Worm (Caenorhabditis elegans) whole organism, L2 larva: Measurements from ENCODE around the gene F46H5.5.

Source experiments
- F13H6.1 ChIP-seq: sonication (generic microtip); optimal IDR thresholded peaks from 2 replicates; lab custom pipeline; 2016; ENCODE audit warnings: missing genetic modification characterization, missing compliant biosample characterization
- Y55F3AM.14 ChIP-seq: fragments of 200-800 bp; sonication (Bioruptor generic); optimal IDR thresholded peaks from 2 replicates; lab custom pipeline; 2018; ENCODE audit warnings: mild to moderate bottlenecking, missing genetic modification characterization, missing compliant biosample characterization
- ZK546.5 ChIP-seq: sonication (generic microtip); optimal IDR thresholded peaks from 2 replicates; lab custom pipeline; 2017; ENCODE audit warnings: missing biosample characterization, missing genetic modification characterization
- alr-1 ChIP-seq: fragments of 150-350 bp; optimal IDR thresholded peaks from 2 replicates; lab custom pipeline; 2014; ENCODE audit warnings: missing biosample characterization, missing genetic modification characterization
- aly-2 ChIP-seq: fragments of 150-350 bp; optimal IDR thresholded peaks from 2 replicates; lab custom pipeline; 2014; ENCODE audit warnings: missing biosample characterization, missing genetic modification characterization
- ama-1 ChIP-seq: fragments of 150-350 bp; optimal IDR thresholded peaks from 2 replicates; lab custom pipeline; 2018; ENCODE audit warnings: inconsistent platforms
- blmp-1 ChIP-seq: sonication (generic microtip); optimal IDR thresholded peaks from 2 replicates; lab custom pipeline; 2017; ENCODE audit warnings: missing genetic modification characterization, mild to moderate bottlenecking, missing compliant biosample characterization, antibody characterized with exemption, moderate library complexity; ENCODE audit not compliant: insufficient read depth
- ceh-16 ChIP-seq: fragments of 150-350 bp; optimal IDR thresholded peaks from 2 replicates; lab custom pipeline; 2014; ENCODE audit warnings: missing biosample characterization, missing genetic modification characterization
- ceh-82 ChIP-seq: fragments of 150-350 bp; optimal IDR thresholded peaks from 2 replicates; lab custom pipeline; 2014; ENCODE audit warnings: missing biosample characterization, missing genetic modification characterization
- crh-2 ChIP-seq: sonication (generic microtip); optimal IDR thresholded peaks from 2 replicates; lab custom pipeline; 2017; ENCODE audit warnings: missing biosample characterization, missing genetic modification characterization
- dmd-4 ChIP-seq: sonication (generic microtip); optimal IDR thresholded peaks from 2 replicates; lab custom pipeline; 2017; ENCODE audit warnings: missing biosample characterization, missing genetic modification characterization
- egl-27 ChIP-seq: sonication (generic microtip); optimal IDR thresholded peaks from 3 replicates; lab custom pipeline; 2017; ENCODE audit warnings: missing biosample characterization, missing genetic modification reagents, missing genetic modification characterization
- fos-1 ChIP-seq: fragments of 150-350 bp; optimal IDR thresholded peaks from 2 replicates; lab custom pipeline; 2014; ENCODE audit warnings: missing biosample characterization, missing genetic modification characterization
- gmeb-1 ChIP-seq: fragments of 150-350 bp; optimal IDR thresholded peaks from 2 replicates; lab custom pipeline; 2014; ENCODE audit warnings: missing biosample characterization, missing genetic modification characterization
- lin-11 ChIP-seq: fragments of 150-350 bp; sonication (generic microtip); optimal IDR thresholded peaks from 2 replicates; lab custom pipeline; 2014; ENCODE audit warnings: missing biosample characterization, missing genetic modification characterization, inconsistent platforms, mixed read lengths
- mab-5 ChIP-seq: fragments of 150-350 bp; optimal IDR thresholded peaks from 2 replicates; lab custom pipeline; 2014; ENCODE audit warnings: missing biosample characterization, missing genetic modification characterization
- mdl-1 ChIP-seq, 2 experiments: fragments of 150-350 bp in 1 of 2; sonication (generic microtip) in 1 of 2; optimal IDR thresholded peaks; 2 replicates each; lab custom pipeline; 2017; ENCODE audit warnings: missing biosample characterization in 2 of 2, missing genetic modification characterization in 2 of 2
- nhr-10 ChIP-seq: sonication (generic microtip); optimal IDR thresholded peaks from 2 replicates; lab custom pipeline; 2017; ENCODE audit warnings: missing biosample characterization, missing genetic modification characterization
- nhr-11 ChIP-seq: fragments of 150-350 bp; optimal IDR thresholded peaks from 2 replicates; lab custom pipeline; 2014; ENCODE audit warnings: missing biosample characterization, missing genetic modification characterization
- nhr-12 ChIP-seq: fragments of 150-350 bp; optimal IDR thresholded peaks from 2 replicates; lab custom pipeline; 2014; ENCODE audit warnings: missing biosample characterization, missing genetic modification characterization
- nhr-129 ChIP-seq: fragments of 150-350 bp; optimal IDR thresholded peaks from 2 replicates; lab custom pipeline; 2014; ENCODE audit warnings: missing biosample characterization, missing genetic modification characterization
- nhr-21 ChIP-seq: fragments of 150-350 bp; optimal IDR thresholded peaks from 2 replicates; lab custom pipeline; 2014; ENCODE audit warnings: missing biosample characterization, missing genetic modification characterization
- nhr-23 ChIP-seq: fragments of 150-350 bp; optimal IDR thresholded peaks from 2 replicates; lab custom pipeline; 2014; ENCODE audit warnings: missing biosample characterization, missing genetic modification reagents, missing genetic modification characterization
- nhr-237 ChIP-seq: fragments of 150-350 bp; optimal IDR thresholded peaks from 2 replicates; lab custom pipeline; 2014; ENCODE audit warnings: missing biosample characterization, missing genetic modification characterization
- nhr-25 ChIP-seq: fragments of 150-350 bp; sonication (generic microtip); optimal IDR thresholded peaks from 3 replicates; lab custom pipeline; 2014; ENCODE audit warnings: missing biosample characterization, missing genetic modification characterization
- nhr-6 ChIP-seq: fragments of 150-350 bp; optimal IDR thresholded peaks from 2 replicates; lab custom pipeline; 2014; ENCODE audit warnings: missing biosample characterization, missing genetic modification characterization
- nhr-77 ChIP-seq: fragments of 150-350 bp; optimal IDR thresholded peaks from 2 replicates; lab custom pipeline; 2014; ENCODE audit warnings: missing biosample characterization, missing genetic modification characterization
- peb-1 ChIP-seq: fragments of 150-350 bp; optimal IDR thresholded peaks from 2 replicates; lab custom pipeline; 2014; ENCODE audit warnings: missing biosample characterization, missing genetic modification characterization
- skn-1 ChIP-seq: sonication (generic microtip); optimal IDR thresholded peaks from 2 replicates; lab custom pipeline; 2017; ENCODE audit warnings: missing biosample characterization, missing genetic modification characterization
- sma-3 ChIP-seq: sonication (generic microtip); optimal IDR thresholded peaks from 2 replicates; lab custom pipeline; 2016; ENCODE audit warnings: missing genetic modification reagents, missing genetic modification characterization, missing compliant biosample characterization
- sma-9 ChIP-seq, 2 experiments: fragments of 150-350 bp in 1 of 2; sonication (generic microtip) in 1 of 2; optimal IDR thresholded peaks; 2 replicates each; lab custom pipeline; 2014 to 2016; ENCODE audit warnings: missing genetic modification characterization in 2 of 2, mild to moderate bottlenecking in 1 of 2, missing biosample characterization in 1 of 2, missing compliant biosample characterization in 1 of 2, missing genetic modification reagents in 1 of 2, moderate library complexity in 1 of 2
- snpc-4 ChIP-seq: fragments of 150-350 bp; optimal IDR thresholded peaks from 2 replicates; lab custom pipeline; 2014; ENCODE audit warnings: missing biosample characterization, missing genetic modification characterization
- unc-39 ChIP-seq: fragments of 150-350 bp; optimal IDR thresholded peaks from 2 replicates; lab custom pipeline; 2014; ENCODE audit warnings: missing biosample characterization, missing genetic modification characterization
- unc-55 ChIP-seq: fragments of 150-350 bp; sonication (generic microtip); optimal IDR thresholded peaks from 3 replicates; lab custom pipeline; 2014; ENCODE audit warnings: missing biosample characterization, missing genetic modification reagents, missing genetic modification characterization
- unc-62 ChIP-seq: fragments of 150-350 bp; optimal IDR thresholded peaks from 2 replicates; lab custom pipeline; 2014; ENCODE audit warnings: missing biosample characterization, missing genetic modification reagents, missing genetic modification characterization

Gene F46H5.5

ce11 chrX:7260327-7261019, 3.7 kb upstream of the F46H5.5 start, which contains the start of gene lact-1:
Gene lact-1 (minus strand): TSS chrX:7260377.
- TF ChIP-seq nhr-6 (tag; lab: Kevin White, UChicago) (no peak), snpc-4 (tag; lab: Kevin White, UChicago) (no peak), nhr-77 (tag; lab: Kevin White, UChicago) (no peak), fos-1 (tag; lab: Kevin White, UChicago) (peak; percentile 0)

ce11 chrX:7254558-7254957, 2.2 kb downstream of the F46H5.5 start, which contains the start of gene F46H5.4:
Gene F46H5.4 (minus strand): TSS chrX:7254610.
- TF ChIP-seq unc-55 (GFP tag; lab: Kevin White, UChicago) (peak; percentile 32), nhr-129 (tag; lab: Kevin White, UChicago) (peak; percentile 47), nhr-237 (no peak)
- TF ChIP-seq, all 48 proteins: peak for 2

ce11 chrX:7244756-7245155, 12.0 kb downstream of the F46H5.5 start:
- TF ChIP-seq aly-2 (no peak), crh-2 (peak; percentile 71), nhr-129 (tag; lab: Kevin White, UChicago) (no peak), nhr-23 (tag; lab: Kevin White, UChicago) (no peak), fos-1 (tag; lab: Kevin White, UChicago) (peak; percentile 61), sma-3 (peak; percentile 37), F13H6.1 (tag; lab: Kevin White, UChicago) (peak; percentile 60), egl-27 (tag; lab: Kevin White, UChicago) (no peak), ama-1 (lab: Kevin White, UChicago) (no peak), snpc-4 (tag; lab: Kevin White, UChicago) (no peak), sma-9 (GFP tag; optimal IDR thresholded peaks at IDR 0.05; lab: Kevin White, UChicago) (peak; percentile 66), sma-9 (tag; optimal IDR thresholded peaks at IDR 0.05; lab: Kevin White, UChicago) (no peak), ceh-82 (tag; lab: Kevin White, UChicago) (no peak), nhr-12 (tag; lab: Kevin White, UChicago) (no peak), gmeb-1 (peak; percentile 60), unc-55 (GFP tag; lab: Kevin White, UChicago) (no peak)

- TF ChIP-seq ceh-16 (tag; lab: Kevin White, UChicago) (no peak), ZK546.5 (tag; lab: Kevin White, UChicago) (no peak), lin-11 (tag; lab: Kevin White, UChicago) (no peak), blmp-1 (tag; lab: Kevin White, UChicago) (no peak), sma-9 (GFP tag; optimal IDR thresholded peaks at IDR 0.05; lab: Kevin White, UChicago) (peak; percentile 26), sma-9 (tag; optimal IDR thresholded peaks at IDR 0.05; lab: Kevin White, UChicago) (no peak), sma-3 (peak; percentile 3), nhr-12 (tag; lab: Kevin White, UChicago) (no peak), peb-1 (no peak), mdl-1 (tag; optimal IDR thresholded peaks at IDR 0.05; lab: Kevin White, UChicago) (no peak), nhr-10 (tag; lab: Kevin White, UChicago) (no peak), unc-55 (GFP tag; lab: Kevin White, UChicago) (no peak)
Measured at ce11 chrX:7242878-7243277, 13.9 kb downstream of the F46H5.5 start, which contains the start of gene F46H5.7. Gene F46H5.7 (minus strand): TSS chrX:7242983.

ce11 chrX:7242119-7242518, 14.7 kb downstream of the F46H5.5 start:
- TF ChIP-seq unc-55 (GFP tag; lab: Kevin White, UChicago) = no peak
- TF ChIP-seq egl-27 (tag; lab: Kevin White, UChicago) = no peak
- no peak for TF ChIP-seq fos-1 (tag; lab: Kevin White, UChicago)
- no peak for TF ChIP-seq ZK546.5 (tag; lab: Kevin White, UChicago)
- TF ChIP-seq crh-2 = peak; percentile 27
- TF ChIP-seq sma-9 (GFP tag; optimal IDR thresholded peaks at IDR 0.05; lab: Kevin White, UChicago) = peak; percentile 57
- TF ChIP-seq sma-9 (tag; optimal IDR thresholded peaks at IDR 0.05; lab: Kevin White, UChicago) = no peak
- TF ChIP-seq ama-1 (lab: Kevin White, UChicago) = no peak
- peak; percentile 59 for TF ChIP-seq nhr-21 (tag; lab: Kevin White, UChicago)
- TF ChIP-seq mdl-1 (tag; optimal IDR thresholded peaks at IDR 0.05; lab: Kevin White, UChicago) = no peak
- peak; percentile 1 for TF ChIP-seq gmeb-1
- TF ChIP-seq mab-5 (tag; lab: Kevin White, UChicago) = no peak
- no peak for TF ChIP-seq unc-62 (GFP tag; lab: Kevin White, UChicago)
- TF ChIP-seq dmd-4 (tag; lab: Kevin White, UChicago) = no peak
- no peak for TF ChIP-seq blmp-1 (tag; lab: Kevin White, UChicago)
- no peak for TF ChIP-seq nhr-6 (tag; lab: Kevin White, UChicago)
- peak; percentile 81 for TF ChIP-seq sma-3
- TF ChIP-seq alr-1 (tag; lab: Kevin White, UChicago) = no peak
- peak; percentile 55 for TF ChIP-seq nhr-25 (tag; lab: Kevin White, UChicago)
- TF ChIP-seq ceh-82 (tag; lab: Kevin White, UChicago) = no peak
- TF ChIP-seq unc-39 (tag; lab: Kevin White, UChicago) = no peak
- TF ChIP-seq nhr-129 (tag; lab: Kevin White, UChicago) = no peak
- no peak for TF ChIP-seq Y55F3AM.14 (GFP tag; lab: Kevin White, UChicago)
- no peak for TF ChIP-seq nhr-11 (tag; lab: Kevin White, UChicago)
- no peak for TF ChIP-seq skn-1 (tag; lab: Kevin White, UChicago)
- no peak for TF ChIP-seq nhr-77 (tag; lab: Kevin White, UChicago)
